Fruit fly (Drosophila melanogaster): ENCODE data around the gene CG12531.

Gene CG12531

DNA sequence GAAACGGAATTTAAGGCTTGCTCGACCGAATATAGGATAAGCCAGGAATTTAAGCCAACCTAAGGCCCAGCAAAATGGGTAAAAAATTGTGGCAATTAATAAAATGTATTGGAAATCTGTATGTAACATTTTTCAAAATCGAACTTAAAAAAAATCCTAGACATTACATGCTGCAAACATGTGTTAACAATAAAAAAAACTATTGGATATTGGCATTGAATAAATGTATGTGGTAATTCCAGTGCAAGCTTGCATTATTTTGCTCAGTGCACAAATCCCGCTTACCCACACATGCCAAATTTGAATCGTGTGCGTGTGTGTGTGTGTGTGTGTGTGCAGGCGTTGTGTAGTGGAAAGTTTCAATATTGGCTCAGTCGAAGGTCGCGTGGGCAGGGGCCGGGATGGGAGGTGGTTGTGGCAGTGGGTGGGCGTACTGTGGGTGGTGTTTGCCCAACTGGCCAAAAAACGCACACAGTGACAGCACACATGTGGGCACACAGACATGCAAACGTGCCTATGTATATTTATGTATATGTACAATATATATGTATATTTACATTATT is 44.8 kb downstream of the CG12531 start (continued):
- TF ChIP-seq CG7271 (tag; optimal IDR thresholded peaks at IDR 0.05) (no peak), twi (tag; optimal IDR thresholded peaks at IDR 0.05) (peak; percentile 65), CG2120 (GFP tag; optimal IDR thresholded peaks at IDR 0.05) (peak; percentile 36), chn (GFP tag; optimal IDR thresholded peaks at IDR 0.05) (peak; percentile 1), CG30020 (tag; optimal IDR thresholded peaks at IDR 0.05) (no peak), CG2678 (tag; optimal IDR thresholded peaks at IDR 0.05) (peak; percentile 31), CG30403 (GFP tag; optimal IDR thresholded peaks at IDR 0.05) (peak; percentile 32), Hsf (GFP tag; optimal IDR thresholded peaks at IDR 0.05) (peak; percentile 19), sr (GFP tag; IDR thresholded peaks at IDR 0.05) (peak; percentile 63; the same call in 2 of the 3 replicates), dimm (GFP tag; IDR thresholded peaks at IDR 0.05) (no peak), phol (tag; optimal IDR thresholded peaks at IDR 0.05) (peak; percentile 32), Ets65A (GFP tag) (peak; percentile 58), Jarid2 (GFP tag; optimal IDR thresholded peaks at IDR 0.05) (no peak), Xrp1 (GFP tag; IDR thresholded peaks at IDR 0.05) (peak; percentile 40; the same call in 1 of the 2 replicates), bsh (GFP tag; optimal IDR thresholded peaks at IDR 0.05) (peak in 1 of 2 experiments; percentile 5), ranshi (GFP tag; IDR thresholded peaks at IDR 0.05) (no peak), Rfx (GFP tag; IDR thresholded peaks at IDR 0.05) (no peak), Ptx1 (GFP tag; IDR thresholded peaks at IDR 0.05) (peak; percentile 44), zf30C (GFP tag; optimal IDR thresholded peaks at IDR 0.05) (peak; percentile 74), gem (tag; optimal IDR thresholded peaks at IDR 0.05) (peak; percentile 42), CG10462 (GFP tag; optimal IDR thresholded peaks at IDR 0.05) (peak; percentile 8), wor (GFP tag; IDR thresholded peaks at IDR 0.05) (no peak), CG6813 (GFP tag; optimal IDR thresholded peaks at IDR 0.05) (peak; percentile 11), CG6765 (GFP tag; optimal IDR thresholded peaks at IDR 0.05) (no peak), CG18476 (GFP tag; optimal IDR thresholded peaks at IDR 0.05) (no peak), her (GFP tag; optimal IDR thresholded peaks at IDR 0.05) (no peak), BEAF-32 (GFP tag; optimal IDR thresholded peaks at IDR 0.05) (no peak), zen (tag; optimal IDR thresholded peaks at IDR 0.05) (peak; percentile 5), otp (GFP tag; IDR thresholded peaks at IDR 0.05) (0 out of 3 replicates have a peak, but pooled peaks have one; percentile 11), vvl (GFP tag; IDR thresholded peaks at IDR 0.05) (no peak), Gug (GFP tag; IDR thresholded peaks at IDR 0.05) (0 out of 4 replicates have a peak, but pooled peaks have one; percentile 3), Mrtf (GFP tag; IDR thresholded peaks at IDR 0.05) (no peak), CG10209 (GFP tag; optimal IDR thresholded peaks at IDR 0.05) (peak; percentile 41), E2f2 (GFP tag; IDR thresholded peaks at IDR 0.05) (0 out of 2 replicates have a peak, but pooled peaks have one; percentile 13), CG12391 (tag; optimal IDR thresholded peaks at IDR 0.05) (peak; percentile 20), Hr51 (GFP tag; optimal IDR thresholded peaks at IDR 0.05) (peak in 1 of 2 experiments; percentile 14), dpn (GFP tag; optimal IDR thresholded peaks at IDR 0.05) (peak in 1 of 2 experiments; percentile 9), Med (GFP tag) (peak; percentile 84), CG7556 (GFP tag; optimal IDR thresholded peaks at IDR 0.05) (peak; percentile 52), CoRest (tag; optimal IDR thresholded peaks at IDR 0.05) (peak; percentile 2), Elba2 (GFP tag; optimal IDR thresholded peaks at IDR 0.05) (no peak), pho (GFP tag; optimal IDR thresholded peaks at IDR 0.05) (peak; percentile 10), slbo (GFP tag; IDR thresholded peaks at IDR 0.05) (peak; percentile 45; the same call in 1 of the 2 replicates), h (optimal IDR thresholded peaks at IDR 0.05) (no peak), row (GFP tag; IDR thresholded peaks at IDR 0.05) (0 out of 3 replicates have a peak, but pooled peaks have one; percentile 24), Ada2b (GFP tag; IDR thresholded peaks at IDR 0.05) (no peak), tgo (GFP tag; IDR thresholded peaks at IDR 0.05) (no peak), CG4424 (GFP tag; optimal IDR thresholded peaks at IDR 0.05) (peak; percentile 22), nerfin-1 (tag; optimal IDR thresholded peaks at IDR 0.05) (no peak), CG8944 (GFP tag; optimal IDR thresholded peaks at IDR 0.05) (peak; percentile 35)
